Worm (Caenorhabditis elegans) whole organism, young adult: ENCODE measurements around the gene C02F5.13.

Source experiments
- B0035.1 ChIP-seq: sonication (generic microtip); optimal IDR thresholded peaks from 2 replicates; lab custom pipeline; 2016; ENCODE audit warnings: missing genetic modification characterization, mild to moderate bottlenecking, missing compliant biosample characterization, missing genotype, missing genetic modification reagents
- F10E7.11 ChIP-seq: sonication (generic microtip); optimal IDR thresholded peaks from 2 replicates; lab custom pipeline; 2017; ENCODE audit warnings: mild to moderate bottlenecking, missing genetic modification characterization, moderate library complexity, missing compliant biosample characterization
- F22D6.2 ChIP-seq: sonication (generic microtip); optimal IDR thresholded peaks from 2 replicates; lab custom pipeline; 2016; ENCODE audit warnings: mild to moderate bottlenecking, missing genetic modification characterization, missing compliant biosample characterization
- F23B12.7 ChIP-seq: sonication (generic microtip); optimal IDR thresholded peaks from 2 replicates; lab custom pipeline; 2017; ENCODE audit warnings: missing genetic modification characterization, mild to moderate bottlenecking, missing compliant biosample characterization, antibody characterized with exemption, moderate library complexity; ENCODE audit not compliant: insufficient read depth
- F33H1.4 ChIP-seq: fragments of 200-800 bp; sonication (Bioruptor generic); IDR thresholded peaks from 2 replicates; pipeline ENCODE4 v1.3.6; 2022; ENCODE audit warnings: missing genetic modification reagents, missing genetic modification characterization, missing compliant biosample characterization
- F37B4.10 ChIP-seq: fragments of 200-800 bp; sonication (Bioruptor generic); IDR thresholded peaks from 2 replicates; pipeline ENCODE4 v1.3.6; 2022; ENCODE audit warnings: missing genetic modification characterization, missing compliant biosample characterization
- F39B2.1 ChIP-seq: fragments of 200-800 bp; sonication (Bioruptor generic); IDR thresholded peaks from 2 replicates; pipeline ENCODE4 v1.3.6; 2022; ENCODE audit warnings: missing genetic modification reagents, missing genetic modification characterization, missing compliant biosample characterization
- F55B11.4 ChIP-seq: sonication (generic microtip); optimal IDR thresholded peaks from 2 replicates; lab custom pipeline; 2016; ENCODE audit warnings: missing compliant biosample characterization, missing genetic modification characterization, borderline replicate concordance; ENCODE audit not compliant: insufficient read depth
- F57C9.4 ChIP-seq: sonication (generic microtip); optimal IDR thresholded peaks from 2 replicates; lab custom pipeline; 2017; ENCODE audit warnings: mild to moderate bottlenecking, missing genetic modification characterization, missing compliant biosample characterization
- T26A5.8 ChIP-seq: sonication (generic microtip); optimal IDR thresholded peaks from 2 replicates; lab custom pipeline; 2016; ENCODE audit warnings: missing genetic modification characterization, missing compliant biosample characterization
- Y53F4B.3 ChIP-seq: fragments of 200-800 bp; sonication (Bioruptor generic); IDR thresholded peaks from 2 replicates; pipeline ENCODE4 v1.3.6; 2022; ENCODE audit warnings: missing genetic modification reagents, missing genetic modification characterization, missing compliant biosample characterization
- Y79H2A.3 ChIP-seq: fragments of 200-800 bp; sonication (Bioruptor generic); conservative IDR thresholded peaks from 2 replicates; pipeline ENCODE4 v1.3.6; 2022; ENCODE audit warnings: missing genetic modification reagents, missing genetic modification characterization, missing compliant biosample characterization
- aptf-2 ChIP-seq: fragments of 200-800 bp; sonication (Bioruptor generic); conservative IDR thresholded peaks from 2 replicates; pipeline ENCODE4 v1.3.6; 2022; ENCODE audit warnings: missing genetic modification reagents, missing genetic modification characterization, missing compliant biosample characterization
- aptf-3 ChIP-seq: fragments of 200-800 bp; sonication (Bioruptor generic); IDR thresholded peaks from 2 replicates; pipeline ENCODE4 v1.3.6; 2022; ENCODE audit warnings: missing genetic modification characterization, missing compliant biosample characterization
- attf-3 ChIP-seq: fragments of 200-800 bp; sonication (Bioruptor generic); conservative IDR thresholded peaks from 2 replicates; pipeline ENCODE4 v1.3.6; 2022; ENCODE audit warnings: missing genetic modification reagents, missing genetic modification characterization, missing compliant biosample characterization
- attf-5 ChIP-seq: fragments of 200-800 bp; sonication (Bioruptor generic); optimal IDR thresholded peaks from 2 replicates; lab custom pipeline; 2018; ENCODE audit warnings: mild to moderate bottlenecking, missing genetic modification characterization, missing compliant biosample characterization
- bed-2 ChIP-seq: fragments of 200-800 bp; sonication (Bioruptor generic); IDR thresholded peaks from 2 replicates; pipeline ENCODE4 v1.3.6; 2022; ENCODE audit warnings: missing genetic modification reagents, missing genetic modification characterization, missing compliant biosample characterization
- cebp-2 ChIP-seq: fragments of 200-800 bp; sonication (Bioruptor generic); IDR thresholded peaks from 2 replicates; pipeline ENCODE4 v1.3.6; 2022; ENCODE audit warnings: missing genetic modification characterization, missing compliant biosample characterization
- ceh-58 ChIP-seq: fragments of 200-800 bp; sonication (Bioruptor generic); IDR thresholded peaks from 2 replicates; pipeline ENCODE4 v1.3.6; 2022; ENCODE audit warnings: missing genetic modification characterization, missing compliant biosample characterization
- ceh-91 ChIP-seq: fragments of 200-800 bp; sonication (Bioruptor generic); IDR thresholded peaks from 2 replicates; pipeline ENCODE4 v1.3.6; 2022; ENCODE audit warnings: missing genetic modification reagents, missing genetic modification characterization, missing compliant biosample characterization
- egrh-3 ChIP-seq: fragments of 200-800 bp; sonication (Bioruptor generic); IDR thresholded peaks from 2 replicates; pipeline ENCODE4 v1.3.6; 2022; ENCODE audit warnings: missing genetic modification reagents, missing genetic modification characterization, missing compliant biosample characterization
- gei-17 ChIP-seq: fragments of 200-800 bp; sonication (Bioruptor generic); optimal IDR thresholded peaks from 2 replicates; lab custom pipeline; 2018; ENCODE audit warnings: mild to moderate bottlenecking, missing genetic modification characterization, missing compliant biosample characterization
- hmg-1.2 ChIP-seq: fragments of 200-800 bp; sonication (Bioruptor generic); IDR thresholded peaks from 2 replicates; pipeline ENCODE4 v1.3.6; 2022; ENCODE audit warnings: missing genetic modification reagents, missing genetic modification characterization, missing compliant biosample characterization
- hsf-1 ChIP-seq: fragments of 200-800 bp; sonication (Bioruptor generic); IDR thresholded peaks from 2 replicates; pipeline ENCODE4 v1.3.6; 2022; ENCODE audit warnings: missing genetic modification reagents, missing genetic modification characterization, missing compliant biosample characterization
- let-526 ChIP-seq: fragments of 200-800 bp; sonication (Bioruptor generic); IDR thresholded peaks from 2 replicates; pipeline ENCODE4 v1.3.6; 2022; ENCODE audit warnings: missing genetic modification reagents, missing genetic modification characterization, missing compliant biosample characterization
- let-607 ChIP-seq, 2 experiments: fragments of 200-800 bp in 1 of 2; sonication (Bioruptor generic) in 1 of 2; sonication (generic microtip) in 1 of 2; optimal IDR thresholded peaks; 2 replicates each; lab custom pipeline; 2016 to 2018; ENCODE audit warnings: mild to moderate bottlenecking in 2 of 2, missing compliant biosample characterization in 2 of 2, missing genetic modification characterization in 2 of 2, moderate library complexity in 2 of 2, missing genotype in 1 of 2
- lin-35 ChIP-seq, 3 experiments: fragments of 150-350 bp in 2 of 3; sonication (generic microtip) in 1 of 3; optimal IDR thresholded peaks; 2 replicates each; lab custom pipeline; 2014 to 2018; ENCODE audit warnings: missing biosample characterization in 3 of 3, missing genetic modification characterization in 3 of 3, missing genetic modification reagents in 3 of 3
- lin-40 ChIP-seq: sonication (generic microtip); optimal IDR thresholded peaks from 2 replicates; lab custom pipeline; 2016; ENCODE audit warnings: missing genetic modification characterization, mild to moderate bottlenecking, missing compliant biosample characterization, missing genotype, missing genetic modification reagents
- lsl-1 ChIP-seq: fragments of 200-800 bp; sonication (Bioruptor generic); optimal IDR thresholded peaks from 2 replicates; lab custom pipeline; 2018; ENCODE audit warnings: mild to moderate bottlenecking, missing genetic modification characterization, moderate library complexity, missing compliant biosample characterization
- madf-10 ChIP-seq: sonication (generic microtip); optimal IDR thresholded peaks from 2 replicates; lab custom pipeline; 2016; ENCODE audit warnings: mild to moderate bottlenecking, missing genetic modification characterization, missing compliant biosample characterization
- madf-6 ChIP-seq: fragments of 200-800 bp; sonication (Bioruptor generic); IDR thresholded peaks from 2 replicates; pipeline ENCODE4 v1.3.6; 2022; ENCODE audit warnings: missing genetic modification reagents, missing genetic modification characterization, missing compliant biosample characterization
- mcd-1 ChIP-seq: fragments of 200-800 bp; sonication (Bioruptor generic); IDR thresholded peaks from 2 replicates; pipeline ENCODE4 v1.3.6; 2022; ENCODE audit warnings: missing genetic modification reagents, missing genetic modification characterization, missing compliant biosample characterization
- mel-28 ChIP-seq: sonication (generic microtip); optimal IDR thresholded peaks from 2 replicates; lab custom pipeline; 2016; ENCODE audit warnings: borderline replicate concordance, mild to moderate bottlenecking, missing genetic modification characterization, missing compliant biosample characterization
- nfya-2 ChIP-seq: fragments of 200-800 bp; sonication (Bioruptor generic); IDR thresholded peaks from 2 replicates; pipeline ENCODE4 v1.3.6; 2022; ENCODE audit warnings: missing genetic modification reagents, missing genetic modification characterization, missing compliant biosample characterization
- nfyb-1 ChIP-seq: fragments of 200-800 bp; sonication (Bioruptor generic); IDR thresholded peaks from 2 replicates; pipeline ENCODE4 v1.3.6; 2022; ENCODE audit warnings: missing genetic modification reagents, missing genetic modification characterization, missing compliant biosample characterization
- nhr-120 ChIP-seq: fragments of 200-800 bp; sonication (Bioruptor generic); IDR thresholded peaks from 2 replicates; pipeline ENCODE4 v1.3.6; 2022; ENCODE audit warnings: missing genetic modification characterization, missing compliant biosample characterization
- nhr-179 ChIP-seq: sonication (generic microtip); optimal IDR thresholded peaks from 2 replicates; lab custom pipeline; 2016; ENCODE audit warnings: mild to moderate bottlenecking, missing genetic modification characterization, missing compliant biosample characterization
- pbrm-1 ChIP-seq: fragments of 200-800 bp; sonication (Bioruptor generic); IDR thresholded peaks from 2 replicates; pipeline ENCODE4 v1.3.6; 2022; ENCODE audit warnings: missing genetic modification reagents, missing genetic modification characterization, missing compliant biosample characterization
- pha-4 ChIP-seq: fragments of 150-350 bp; sonication (generic microtip); optimal IDR thresholded peaks from 2 replicates; lab custom pipeline; 2014; ENCODE audit warnings: missing biosample characterization, missing genetic modification reagents, missing genetic modification characterization
- rec-8 ChIP-seq, 2 experiments: sonication (generic microtip); optimal IDR thresholded peaks; 2 replicates each; lab custom pipeline; 2016; ENCODE audit warnings: mild to moderate bottlenecking in 2 of 2, missing genetic modification characterization in 2 of 2, missing genetic modification reagents in 2 of 2, missing genotype in 2 of 2, missing biosample characterization in 1 of 2, missing compliant biosample characterization in 1 of 2, moderate library complexity in 1 of 2
- rpc-1 ChIP-seq, 2 experiments: fragments of 150-350 bp in 1 of 2; sonication (generic microtip) in 1 of 2; optimal IDR thresholded peaks; 2 replicates each; lab custom pipeline; 2014 to 2018; ENCODE audit warnings: missing biosample characterization in 1 of 2, missing genetic modification characterization in 1 of 2, missing genetic modification reagents in 1 of 2, missing genotype in 1 of 2
- snpc-1.1 ChIP-seq: sonication (generic microtip); optimal IDR thresholded peaks from 2 replicates; lab custom pipeline; 2017; ENCODE audit warnings: missing genetic modification characterization, mild to moderate bottlenecking, missing compliant biosample characterization, antibody characterized with exemption, moderate library complexity, missing genotype, missing genetic modification reagents; ENCODE audit not compliant: insufficient read depth
- tbx-9 ChIP-seq: sonication (generic microtip); optimal IDR thresholded peaks from 2 replicates; lab custom pipeline; 2016; ENCODE audit warnings: borderline replicate concordance, missing genetic modification characterization, inconsistent platforms, missing compliant biosample characterization
- unc-130 ChIP-seq: sonication (generic microtip); optimal IDR thresholded peaks from 2 replicates; lab custom pipeline; 2016; ENCODE audit warnings: missing genetic modification reagents, missing genetic modification characterization, missing compliant biosample characterization
- unc-62 ChIP-seq: fragments of 150-350 bp; optimal IDR thresholded peaks from 2 replicates; lab custom pipeline; 2014; ENCODE audit warnings: missing biosample characterization, missing genetic modification reagents, missing genetic modification characterization
- xnd-1 ChIP-seq: sonication (generic microtip); optimal IDR thresholded peaks from 2 replicates; lab custom pipeline; 2016; ENCODE audit warnings: missing genotype, missing genetic modification reagents, missing genetic modification characterization, missing compliant biosample characterization
- zfh-2 ChIP-seq: fragments of 200-800 bp; sonication (Bioruptor generic); conservative IDR thresholded peaks from 2 replicates; pipeline ENCODE4 v1.3.6; 2022; ENCODE audit warnings: missing genetic modification reagents, missing genetic modification characterization, missing compliant biosample characterization
- ztf-6 ChIP-seq: fragments of 200-800 bp; sonication (Bioruptor generic); IDR thresholded peaks from 2 replicates; pipeline ENCODE4 v1.3.6; 2022; ENCODE audit warnings: missing genetic modification reagents, missing genetic modification characterization, missing compliant biosample characterization

C02F5.13 gene

ce11 chrIII:8227511-8227910 lies 19.6 kb upstream of the C02F5.13 start, which contains the start of gene fbxl-1 (continued):
- TF ChIP-seq nfya-2 (GFP tag; lab: Robert Waterston, UW) (no peak), nhr-179 (tag; lab: Kevin White, UChicago) (no peak), rpc-1 (optimal IDR thresholded peaks at IDR 0.05; lab: Kevin White, UChicago) (no peak), rpc-1 (tag; optimal IDR thresholded peaks at IDR 0.05; lab: Kevin White, UChicago) (no peak), lsl-1 (GFP tag; lab: Kevin White, UChicago) (no peak), nhr-120 (GFP tag; lab: Robert Waterston, UW) (no peak), F37B4.10 (GFP tag; lab: Robert Waterston, UW) (no peak), Y53F4B.3 (GFP tag; lab: Robert Waterston, UW) (no peak), unc-130 (GFP tag; lab: Kevin White, UChicago) (no peak), ceh-58 (GFP tag; lab: Robert Waterston, UW) (no peak), cebp-2 (GFP tag; lab: Robert Waterston, UW) (no peak), let-607 (tag; optimal IDR thresholded peaks at IDR 0.05; lab: Kevin White, UChicago) (peak in 1 of 2 experiments; percentile 43), egrh-3 (peak; percentile 35; the same call in 1 of the 2 replicates), snpc-1.1 (tag; lab: Kevin White, UChicago) (no peak), pha-4 (tag; lab: Kevin White, UChicago) (peak; percentile 32), mcd-1 (GFP tag; lab: Robert Waterston, UW) (peak; percentile 72), lin-35 (GFP tag; optimal IDR thresholded peaks at IDR 0.05; lab: Kevin White, UChicago) (no peak), rec-8 (tag; optimal IDR thresholded peaks at IDR 0.05; lab: Kevin White, UChicago) (no peak), aptf-2 (GFP tag; lab: Robert Waterston, UW) (no peak), ceh-91 (GFP tag; lab: Robert Waterston, UW) (0 out of 2 replicates have a peak, but pooled peaks have one; percentile 30), let-526 (no peak; the same call in 1 of the 2 replicates), gei-17 (GFP tag; lab: Kevin White, UChicago) (peak; percentile 37), lin-40 (tag; lab: Kevin White, UChicago) (peak; percentile 63), F57C9.4 (tag; lab: Kevin White, UChicago) (no peak), hsf-1 (GFP tag; lab: Robert Waterston, UW) (no peak), aptf-3 (GFP tag; lab: Robert Waterston, UW) (no peak), hmg-1.2 (GFP tag; lab: Robert Waterston, UW) (peak; percentile 79; the same call in 1 of the 2 replicates), F39B2.1 (GFP tag; lab: Robert Waterston, UW) (no peak), unc-62 (GFP tag; lab: Kevin White, UChicago) (no peak), madf-10 (peak; percentile 90), pbrm-1 (GFP tag; lab: Robert Waterston, UW) (peak; percentile 68; the same call in 1 of the 2 replicates), Y79H2A.3 (GFP tag; lab: Robert Waterston, UW) (no peak), F23B12.7 (tag; lab: Kevin White, UChicago) (no peak), xnd-1 (no peak), attf-3 (GFP tag; lab: Robert Waterston, UW) (peak; percentile 76), bed-2 (GFP tag; lab: Robert Waterston, UW) (no peak), F22D6.2 (peak; percentile 29), ztf-6 (GFP tag; lab: Robert Waterston, UW) (no peak), T26A5.8 (tag; lab: Kevin White, UChicago) (no peak), zfh-2 (GFP tag; lab: Robert Waterston, UW) (peak; percentile 98), F10E7.11 (tag; lab: Kevin White, UChicago) (no peak), F55B11.4 (tag; lab: Kevin White, UChicago) (no peak), nfyb-1 (peak; percentile 79; the same call in 1 of the 2 replicates), tbx-9 (tag; lab: Kevin White, UChicago) (no peak), F33H1.4 (GFP tag; lab: Robert Waterston, UW) (peak; percentile 16; the same call in 1 of the 2 replicates), madf-6 (GFP tag; lab: Robert Waterston, UW) (peak; percentile 27; the same call in 1 of the 2 replicates), attf-5 (GFP tag; lab: Kevin White, UChicago) (peak; percentile 93), B0035.1 (tag; lab: Kevin White, UChicago) (no peak), mel-28 (no peak)
